Fruit fly (Drosophila melanogaster): ENCODE measurements around the gene CG42353.

CG42353 gene

DNA sequence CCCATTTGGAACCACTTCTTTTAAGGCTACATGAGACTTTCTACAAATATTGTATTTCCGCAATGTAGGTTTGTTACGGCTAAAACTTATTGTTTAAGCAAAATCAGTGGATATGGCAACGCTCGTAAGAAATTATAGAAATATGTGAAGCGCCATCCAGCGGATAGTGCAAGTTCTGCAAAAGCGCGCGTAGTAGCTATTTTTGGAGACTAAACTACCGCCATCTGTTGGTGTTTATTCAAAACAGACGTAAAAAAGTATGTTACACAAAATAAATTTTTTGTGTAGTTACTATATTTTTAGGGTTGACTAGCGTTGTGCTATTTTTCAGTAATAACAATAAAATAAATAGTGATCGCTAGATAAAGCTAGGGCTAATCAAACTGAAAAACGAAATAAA lies 969 bp upstream of the CG42353 start (continued):
- TF ChIP-seq crp (GFP tag; optimal IDR thresholded peaks at IDR 0.05) (no peak), disco-r (GFP tag; optimal IDR thresholded peaks at IDR 0.05) (peak; percentile 59), jigr1 (GFP tag; IDR thresholded peaks at IDR 0.05) (no peak), CG17361 (GFP tag; IDR thresholded peaks at IDR 0.05) (no peak), prd (optimal IDR thresholded peaks at IDR 0.05) (no peak), prd (GFP tag; IDR thresholded peaks at IDR 0.05) (peak; percentile 51; the same call in 2 of the 3 replicates), ewg (GFP tag; optimal IDR thresholded peaks at IDR 0.05) (no peak), Opbp (GFP tag; IDR thresholded peaks at IDR 0.05; ENCODE audit: partially characterized antibody) (no peak), Sry-β (GFP tag; optimal IDR thresholded peaks at IDR 0.05) (no peak), fd96Cb (tag; optimal IDR thresholded peaks at IDR 0.05) (no peak), CG10565 (GFP tag; optimal IDR thresholded peaks at IDR 0.05) (no peak), row (GFP tag; IDR thresholded peaks at IDR 0.05) (no peak), HLH4C (GFP tag; IDR thresholded peaks at IDR 0.05; ENCODE audit: partially characterized antibody) (no peak), CG6175 (GFP tag; IDR thresholded peaks at IDR 0.05) (no peak), fu2 (GFP tag; optimal IDR thresholded peaks at IDR 0.05) (no peak), Rfx (GFP tag; IDR thresholded peaks at IDR 0.05) (peak; percentile 85), CG15601 (tag; optimal IDR thresholded peaks at IDR 0.05) (no peak), peb (GFP tag; IDR thresholded peaks at IDR 0.05) (no peak), exex (tag; optimal IDR thresholded peaks at IDR 0.05) (peak; percentile 33), Awh (GFP tag; IDR thresholded peaks at IDR 0.05) (no peak), mam (GFP tag; optimal IDR thresholded peaks at IDR 0.05) (peak; percentile 60), mirr (GFP tag; optimal IDR thresholded peaks at IDR 0.05) (peak; percentile 3), jumu (GFP tag; optimal IDR thresholded peaks at IDR 0.05) (peak; percentile 52), ham (GFP tag; IDR thresholded peaks at IDR 0.05) (no peak), PHDP (tag; optimal IDR thresholded peaks at IDR 0.05) (no peak), D19B (GFP tag; optimal IDR thresholded peaks at IDR 0.05) (no peak), CG9817 (tag; optimal IDR thresholded peaks at IDR 0.05) (peak; percentile 15), CG4404 (GFP tag; IDR thresholded peaks at IDR 0.05) (peak; percentile 19; the same call in 1 of the 2 replicates), Gug (GFP tag; IDR thresholded peaks at IDR 0.05) (peak; percentile 37; the same call in 1 of the 4 replicates), B-H2 (GFP tag; optimal IDR thresholded peaks at IDR 0.05) (peak; percentile 9), ash1 (GFP tag; optimal IDR thresholded peaks at IDR 0.05) (no peak), MTF-1 (GFP tag; optimal IDR thresholded peaks at IDR 0.05; ENCODE audit: borderline replicate concordance) (peak; percentile 36), org-1 (GFP tag; optimal IDR thresholded peaks at IDR 0.05) (no peak), CG32532 (GFP tag; IDR thresholded peaks at IDR 0.05) (peak; percentile 77), CG7987 (GFP tag; optimal IDR thresholded peaks at IDR 0.05) (no peak), kay (GFP tag; optimal IDR thresholded peaks at IDR 0.05) (no peak), Antp (GFP tag; optimal IDR thresholded peaks at IDR 0.05) (peak; percentile 73), CG1024 (GFP tag; IDR thresholded peaks at IDR 0.05) (peak; percentile 45; the same call in 1 of the 2 replicates), CG2120 (GFP tag; optimal IDR thresholded peaks at IDR 0.05) (peak; percentile 23), CG43689 (GFP tag; IDR thresholded peaks at IDR 0.05) (no peak), abd-A (tag; optimal IDR thresholded peaks at IDR 0.05) (no peak), lola (GFP tag; optimal IDR thresholded peaks at IDR 0.05) (no peak), sob (GFP tag; IDR thresholded peaks at IDR 0.05) (peak; percentile 64), Dref (GFP tag; IDR thresholded peaks at IDR 0.05) (no peak), CG10543 (GFP tag; optimal IDR thresholded peaks at IDR 0.05) (no peak), cas (GFP tag; IDR thresholded peaks at IDR 0.05) (no peak), stc (GFP tag; IDR thresholded peaks at IDR 0.05) (0 out of 2 replicates have a peak, but pooled peaks have one; percentile 25), CG2712 (tag; optimal IDR thresholded peaks at IDR 0.05) (no peak), zfh2 (GFP tag; optimal IDR thresholded peaks at IDR 0.05) (no peak), danr (GFP tag; IDR thresholded peaks at IDR 0.05) (0 out of 2 replicates have a peak, but pooled peaks have one; percentile 15), Hey (tag; optimal IDR thresholded peaks at IDR 0.05) (no peak)
